Worm (Caenorhabditis elegans) whole organism, L3 larva: ENCODE results near the gene F40D4.13.

Source experiments
- R02D3.7 ChIP-seq: fragments of 150-350 bp; optimal IDR thresholded peaks from 2 replicates; lab custom pipeline; 2014; ENCODE audit warnings: missing biosample characterization, missing genetic modification characterization
- ama-1 ChIP-seq: fragments of 150-350 bp; optimal IDR thresholded peaks from 2 replicates; lab custom pipeline; 2018
- fkh-10 ChIP-seq: sonication (generic microtip); optimal IDR thresholded peaks from 2 replicates; lab custom pipeline; 2017; ENCODE audit warnings: missing biosample characterization, missing genetic modification reagents, missing genetic modification characterization
- mml-1 ChIP-seq: fragments of 150-350 bp; sonication (generic microtip); optimal IDR thresholded peaks from 3 replicates; lab custom pipeline; 2014; ENCODE audit warnings: missing biosample characterization, missing genetic modification characterization
- nhr-237 ChIP-seq: fragments of 150-350 bp; optimal IDR thresholded peaks from 2 replicates; lab custom pipeline; 2014; ENCODE audit warnings: missing biosample characterization, missing genetic modification characterization
- nhr-28 ChIP-seq: fragments of 150-350 bp; optimal IDR thresholded peaks from 2 replicates; lab custom pipeline; 2014; ENCODE audit warnings: missing biosample characterization, missing genetic modification characterization
- pqm-1 ChIP-seq: fragments of 150-350 bp; optimal IDR thresholded peaks from 2 replicates; lab custom pipeline; 2017; ENCODE audit warnings: missing biosample characterization, missing genetic modification characterization, inconsistent platforms
- sea-2 ChIP-seq: fragments of 150-350 bp; sonication (generic microtip); optimal IDR thresholded peaks from 4 replicates; lab custom pipeline; 2014; ENCODE audit warnings: missing biosample characterization, missing genetic modification reagents, missing genetic modification characterization
- unc-62 ChIP-seq: fragments of 150-350 bp; sonication (generic microtip); optimal IDR thresholded peaks from 4 replicates; lab custom pipeline; 2014; ENCODE audit warnings: missing biosample characterization, missing genetic modification reagents, missing genetic modification characterization
- ztf-11 ChIP-seq: fragments of 150-350 bp; optimal IDR thresholded peaks from 2 replicates; lab custom pipeline; 2014; ENCODE audit warnings: missing biosample characterization, missing genetic modification characterization

ce11 chrV:17154944-17155343 is 2.1 kb downstream of the F40D4.13 start:
- TF ChIP-seq unc-62 (GFP tag; lab: Kevin White, UChicago) (no peak), sea-2 (no peak), R02D3.7 (no peak), mml-1 (tag; lab: Kevin White, UChicago) (no peak), fkh-10 (GFP tag; lab: Kevin White, UChicago) (no peak), nhr-237 (tag; lab: Kevin White, UChicago) (no peak), ama-1 (no peak), nhr-28 (tag; lab: Kevin White, UChicago) (no peak), ztf-11 (tag; lab: Kevin White, UChicago) (no peak), pqm-1 (tag; lab: Kevin White, UChicago) (no peak)
